Worm (Caenorhabditis elegans): ENCODE data around the gene C35A5.4.
A peak's percentile ranks its signal among the peaks of the same experiment; 100 is the strongest.

Gene C35A5.4

ce11 chrV:10485389-10485788 lies 11.4 kb upstream of the C35A5.4 start:
- TF ChIP-seq nhr-84 (tag; optimal IDR thresholded peaks at IDR 0.05) (no peak), lin-15B (tag; optimal IDR thresholded peaks at IDR 0.05) (no peak), egl-13 (tag; optimal IDR thresholded peaks at IDR 0.05) (no peak), elt-2 (tag; optimal IDR thresholded peaks at IDR 0.05) (peak; percentile 45), Y116A8C.19 (tag; optimal IDR thresholded peaks at IDR 0.05; ENCODE audit: borderline replicate concordance) (no peak), nhr-47 (tag; optimal IDR thresholded peaks at IDR 0.05) (no peak), nhr-71 (tag; optimal IDR thresholded peaks at IDR 0.05) (no peak)

- TF ChIP-seq fkh-10 (GFP tag; optimal IDR thresholded peaks at IDR 0.05) = no peak
- no peak for TF ChIP-seq unc-86 (tag; optimal IDR thresholded peaks at IDR 0.05)
- no peak for TF ChIP-seq mdl-1 (tag; optimal IDR thresholded peaks at IDR 0.05)
- TF ChIP-seq mef-2 (tag; optimal IDR thresholded peaks at IDR 0.05) = no peak
- TF ChIP-seq vab-15 (tag; optimal IDR thresholded peaks at IDR 0.05) = no peak
- TF ChIP-seq unc-130 (tag; optimal IDR thresholded peaks at IDR 0.05) = no peak
- TF ChIP-seq hlh-17 (GFP tag; optimal IDR thresholded peaks at IDR 0.05; ENCODE audit: borderline replicate concordance) = no peak
- no peak for TF ChIP-seq egl-27 (tag; optimal IDR thresholded peaks at IDR 0.05)
- no peak for TF ChIP-seq efl-1 (optimal IDR thresholded peaks at IDR 0.05)
- no peak for TF ChIP-seq efl-1 (GFP tag; optimal IDR thresholded peaks at IDR 0.05 in 1 of 2)
- no peak for TF ChIP-seq C34B4.2 (tag; optimal IDR thresholded peaks at IDR 0.05)
- no peak for TF ChIP-seq sox-4 (tag; optimal IDR thresholded peaks at IDR 0.05)
- no peak for TF ChIP-seq mep-1 (tag; optimal IDR thresholded peaks at IDR 0.05)
- no peak for TF ChIP-seq fkh-4 (tag; optimal IDR thresholded peaks at IDR 0.05; ENCODE audit: borderline replicate concordance)
- TF ChIP-seq fkh-8 (tag; optimal IDR thresholded peaks at IDR 0.05) = no peak
- no peak for TF ChIP-seq nhr-77 (tag; optimal IDR thresholded peaks at IDR 0.05)
- no peak for TF ChIP-seq nhr-12 (tag; optimal IDR thresholded peaks at IDR 0.05)
- TF ChIP-seq ceh-90 (tag; optimal IDR thresholded peaks at IDR 0.05) = no peak
- no peak for TF ChIP-seq nhr-237 (tag; optimal IDR thresholded peaks at IDR 0.05)
Observed at ce11 chrV:10489998-10490397, 6.8 kb upstream of the C35A5.4 start, which contains the start of gene ncx-5. Gene ncx-5, minus strand, starts transcription at chrV:10490098.

ce11 chrV:10491443-10491842 lies 5.4 kb upstream of the C35A5.4 start, which contains the start of gene aqp-5:
Gene aqp-5, plus strand, starts transcription at chrV:10491743.
- no peak for TF ChIP-seq ets-5 (GFP tag; IDR thresholded peaks at IDR 0.05)
- no peak for TF ChIP-seq mep-1 (tag; optimal IDR thresholded peaks at IDR 0.05)
- TF ChIP-seq aly-2 (tag; optimal IDR thresholded peaks at IDR 0.05) = no peak
- TF ChIP-seq lsy-2 (tag; optimal IDR thresholded peaks at IDR 0.05) = no peak
- no peak for TF ChIP-seq fkh-10 (GFP tag; optimal IDR thresholded peaks at IDR 0.05)
- no peak for TF ChIP-seq ztf-4 (tag; optimal IDR thresholded peaks at IDR 0.05)
- no peak for TF ChIP-seq sox-4 (tag; optimal IDR thresholded peaks at IDR 0.05)
- TF ChIP-seq dpl-1 (GFP tag; optimal IDR thresholded peaks at IDR 0.05) = no peak
- no peak for TF ChIP-seq C04F5.9 (tag; optimal IDR thresholded peaks at IDR 0.05)

ce11 chrV:10493150-10493549 lies 3.7 kb upstream of the C35A5.4 start, which contains the start of gene ugt-33:
Gene ugt-33, plus strand, starts transcription at chrV:10493409.
- TF ChIP-seq lin-13 (GFP tag; optimal IDR thresholded peaks at IDR 0.05) (no peak), egl-27 (tag; optimal IDR thresholded peaks at IDR 0.05) (no peak), lin-39 (tag; optimal IDR thresholded peaks at IDR 0.05) (no peak), elt-2 (tag; optimal IDR thresholded peaks at IDR 0.05) (peak; percentile 57), nhr-71 (tag; optimal IDR thresholded peaks at IDR 0.05) (no peak), lin-35 (GFP tag; optimal IDR thresholded peaks at IDR 0.05) (peak in 1 of 2 experiments; percentile 24), isw-1 (GFP tag; IDR thresholded peaks at IDR 0.05) (no peak), ama-1 (optimal IDR thresholded peaks at IDR 0.05) (no peak), tbx-2 (tag; optimal IDR thresholded peaks at IDR 0.05) (no peak), pqm-1 (tag; optimal IDR thresholded peaks at IDR 0.05) (no peak), C16A3.4 (tag; optimal IDR thresholded peaks at IDR 0.05) (no peak), pax-3 (tag; optimal IDR thresholded peaks at IDR 0.05) (no peak), ceh-88 (GFP tag; IDR thresholded peaks at IDR 0.05) (no peak)

All from whole organism, L1 larva.